Fruit fly (Drosophila melanogaster): ENCODE data around the gene Pcyt1.

The Pcyt1 gene

DNA sequence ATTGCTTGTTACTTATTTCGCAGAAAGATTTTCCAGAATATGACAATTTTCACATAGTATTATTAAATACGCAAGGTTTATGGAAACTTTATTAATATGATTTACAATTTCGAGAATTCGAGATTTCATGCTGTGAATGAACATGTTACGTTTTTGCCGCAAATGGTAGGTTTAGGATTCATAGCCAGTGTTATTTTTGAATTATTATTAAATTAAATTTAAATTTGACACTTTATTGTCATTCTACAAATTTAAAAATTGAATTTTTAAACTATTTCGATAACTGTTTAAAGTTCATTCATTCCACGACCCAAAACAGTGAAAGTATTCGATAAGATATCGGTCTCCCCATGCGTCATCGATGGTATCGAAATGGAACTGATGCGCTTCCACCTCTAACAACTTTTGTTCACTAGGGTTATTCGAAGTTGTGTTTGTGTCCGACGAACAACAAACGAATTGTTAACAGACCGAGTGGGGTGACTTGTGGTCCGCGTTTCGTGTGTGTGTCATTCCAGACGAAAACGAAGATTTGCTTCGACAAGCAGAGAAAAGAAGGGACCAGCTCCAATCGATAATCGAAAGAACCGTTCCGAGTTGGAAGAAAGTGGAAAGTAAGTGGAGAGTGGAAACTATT, at the start of gene Pcyt1, which contains the start of gene CG32313:
TSS of gene Pcyt1 (plus strand) at position 400 of the 637 bp plus-strand sequence.
TSS of gene CG32313 (minus strand) at position 51 of the 637 bp plus-strand sequence.
- no peak for TF ChIP-seq CG7045 (GFP tag; optimal IDR thresholded peaks at IDR 0.05)
- peak; percentile 46 for TF ChIP-seq Hr96 (GFP tag; optimal IDR thresholded peaks at IDR 0.05)
- TF ChIP-seq CG7101 (tag; optimal IDR thresholded peaks at IDR 0.05): peak; percentile 53
- TF ChIP-seq CG14711 (tag; optimal IDR thresholded peaks at IDR 0.05): peak; percentile 47
- TF ChIP-seq Mnt (GFP tag; optimal IDR thresholded peaks at IDR 0.05): peak; percentile 78
- TF ChIP-seq cic (GFP tag; optimal IDR thresholded peaks at IDR 0.05): peak; percentile 64
- TF ChIP-seq Crg-1 (GFP tag; optimal IDR thresholded peaks at IDR 0.05): peak; percentile 44
- no peak for TF ChIP-seq toe (GFP tag; optimal IDR thresholded peaks at IDR 0.05)
- TF ChIP-seq bab1 (GFP tag; optimal IDR thresholded peaks at IDR 0.05): peak; percentile 82
- TF ChIP-seq CG5204 (GFP tag; optimal IDR thresholded peaks at IDR 0.05): no peak
- TF ChIP-seq CG33017 (tag; optimal IDR thresholded peaks at IDR 0.05): peak; percentile 70
- peak; percentile 31 for TF ChIP-seq CG12768 (GFP tag; optimal IDR thresholded peaks at IDR 0.05)

dm6 chr3L:1496408-1496807, 49.5 kb upstream of the Pcyt1 start, which contains the start of gene CG12084:
TSS of gene CG12084 (minus strand) at chr3L:1496643.
- TF ChIP-seq tj (GFP tag; optimal IDR thresholded peaks at IDR 0.05) (no peak), CG33017 (tag; optimal IDR thresholded peaks at IDR 0.05) (no peak), kay (GFP tag; ENCODE audit: borderline replicate concordance) (no peak), ovo (GFP tag; optimal IDR thresholded peaks at IDR 0.05) (no peak), CG5204 (GFP tag; optimal IDR thresholded peaks at IDR 0.05) (no peak), Crg-1 (GFP tag; optimal IDR thresholded peaks at IDR 0.05) (no peak), bab1 (GFP tag; optimal IDR thresholded peaks at IDR 0.05) (peak; percentile 40), pad (GFP tag; optimal IDR thresholded peaks at IDR 0.05) (no peak)

- peak; percentile 2 for TF ChIP-seq CG11617 (GFP tag; optimal IDR thresholded peaks at IDR 0.05)
- no peak for TF ChIP-seq pad (GFP tag; optimal IDR thresholded peaks at IDR 0.05)
- TF ChIP-seq tj (GFP tag; optimal IDR thresholded peaks at IDR 0.05): peak; percentile 38
- TF ChIP-seq bab1 (GFP tag; optimal IDR thresholded peaks at IDR 0.05): peak; percentile 33
These were observed 43.6 kb upstream of the Pcyt1 start, which contains the start of the genes hfp and Psa for dm6 chr3L:1502086-1502893. TSS of gene hfp (minus strand) at chr3L:1502590. TSS of gene Psa (plus strand) at chr3L:1502843.

dm6 chr3L:1515820-1516540, 29.9 kb upstream of the Pcyt1 start:
- no peak for TF ChIP-seq toe (GFP tag; optimal IDR thresholded peaks at IDR 0.05)
- peak; percentile 36 for TF ChIP-seq Crg-1 (GFP tag; optimal IDR thresholded peaks at IDR 0.05)
- TF ChIP-seq tj (GFP tag; optimal IDR thresholded peaks at IDR 0.05): peak; percentile 91
- peak; percentile 10 for TF ChIP-seq Mnt (GFP tag; optimal IDR thresholded peaks at IDR 0.05)
- no peak for TF ChIP-seq kay (GFP tag; ENCODE audit: borderline replicate concordance)
- TF ChIP-seq ovo (GFP tag; optimal IDR thresholded peaks at IDR 0.05): no peak
- peak; percentile 82 for TF ChIP-seq bab1 (GFP tag; optimal IDR thresholded peaks at IDR 0.05)
- TF ChIP-seq CG11617 (GFP tag; optimal IDR thresholded peaks at IDR 0.05): peak; percentile 52
- TF ChIP-seq CG33017 (tag; optimal IDR thresholded peaks at IDR 0.05): peak; percentile 46
- TF ChIP-seq CG7045 (GFP tag; optimal IDR thresholded peaks at IDR 0.05): peak; percentile 26
- TF ChIP-seq pad (GFP tag; optimal IDR thresholded peaks at IDR 0.05): no peak
- no peak for TF ChIP-seq CG1620 (GFP tag; optimal IDR thresholded peaks at IDR 0.05)
- TF ChIP-seq cnc (optimal IDR thresholded peaks at IDR 0.05): no peak
- no peak for TF ChIP-seq cic (GFP tag; optimal IDR thresholded peaks at IDR 0.05)
- no peak for TF ChIP-seq Clk (GFP tag; optimal IDR thresholded peaks at IDR 0.05)
- TF ChIP-seq CG5204 (GFP tag; optimal IDR thresholded peaks at IDR 0.05): peak; percentile 21
- no peak for TF ChIP-seq CG12768 (GFP tag; optimal IDR thresholded peaks at IDR 0.05)
- TF ChIP-seq CG14711 (tag; optimal IDR thresholded peaks at IDR 0.05): peak; percentile 34
- peak; percentile 60 for TF ChIP-seq CG7101 (tag; optimal IDR thresholded peaks at IDR 0.05)
- TF ChIP-seq Hr96 (GFP tag; optimal IDR thresholded peaks at IDR 0.05): peak; percentile 35

DNA sequence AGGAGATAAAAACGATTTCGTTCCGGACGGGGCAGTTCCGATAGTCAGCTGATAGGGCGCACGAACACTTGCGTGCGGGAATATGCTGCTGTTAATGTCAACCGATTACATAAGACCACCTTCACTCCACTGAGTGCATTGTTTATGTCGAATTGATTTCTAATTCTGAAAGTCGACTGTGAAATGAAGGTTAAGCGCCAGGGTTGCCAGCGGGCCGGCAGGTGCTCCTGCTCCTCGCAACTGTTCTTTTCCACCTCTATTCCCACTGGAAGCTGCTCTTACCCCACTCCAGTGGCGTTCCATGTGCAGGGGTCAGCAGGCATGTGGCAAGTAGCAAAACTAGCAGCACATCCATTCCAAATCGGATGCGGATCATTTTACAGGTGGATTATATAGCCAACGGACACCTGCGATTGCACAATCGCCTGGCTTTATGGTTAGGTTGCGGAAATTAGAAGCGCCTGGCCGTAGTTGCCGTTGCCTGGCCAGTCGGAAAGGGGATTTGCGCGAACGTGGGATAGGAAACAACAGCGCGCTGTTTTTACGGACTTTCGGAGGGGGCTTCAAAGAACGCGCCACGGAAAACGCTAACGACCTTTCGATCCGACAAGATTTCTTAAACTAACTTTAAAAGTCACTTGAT, 29.1 kb upstream of the Pcyt1 start, which contains the start of gene cue:
TSS of gene cue (minus strand) at position 641 of the 643 bp plus-strand sequence.
- TF ChIP-seq CG14711 (tag; optimal IDR thresholded peaks at IDR 0.05): peak; percentile 74
- no peak for TF ChIP-seq CG5204 (GFP tag; optimal IDR thresholded peaks at IDR 0.05)
- TF ChIP-seq CG12768 (GFP tag; optimal IDR thresholded peaks at IDR 0.05): peak; percentile 13
- peak; percentile 0 for TF ChIP-seq toe (GFP tag; optimal IDR thresholded peaks at IDR 0.05)
- no peak for TF ChIP-seq cic (GFP tag; optimal IDR thresholded peaks at IDR 0.05)
- TF ChIP-seq pad (GFP tag; optimal IDR thresholded peaks at IDR 0.05): no peak
- peak; percentile 24 for TF ChIP-seq ovo (GFP tag; optimal IDR thresholded peaks at IDR 0.05)
- no peak for TF ChIP-seq CG7045 (GFP tag; optimal IDR thresholded peaks at IDR 0.05)
- TF ChIP-seq tj (GFP tag; optimal IDR thresholded peaks at IDR 0.05): peak; percentile 43
